Worm (Caenorhabditis elegans): ENCODE measurements around the gene F26C11.3.

DNA sequence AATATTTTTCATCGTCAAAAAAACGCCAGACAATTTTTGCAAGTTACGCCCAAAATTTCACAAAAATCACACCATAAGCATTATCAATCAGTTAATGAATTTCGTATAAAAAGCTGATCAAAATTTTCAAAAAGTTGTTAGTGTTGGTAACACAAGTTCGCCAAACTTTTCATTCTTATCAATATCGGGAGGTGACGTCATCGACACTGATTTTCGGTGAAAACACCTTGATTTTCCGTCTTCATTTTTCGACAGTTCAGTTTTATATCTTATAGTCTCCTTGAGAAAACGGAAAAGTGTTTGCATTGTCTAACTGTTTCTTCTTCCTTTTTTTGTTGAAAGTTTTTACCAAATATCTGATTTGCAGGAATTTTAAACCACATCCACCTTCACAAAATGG, 34.1 kb downstream of the F26C11.3 start, which contains the start of gene C08H9.15:
- TF ChIP-seq ama-1 (optimal IDR thresholded peaks at IDR 0.05) (no peak), ama-1 (GFP tag; optimal IDR thresholded peaks at IDR 0.05) (no peak), F52B5.7 (tag; optimal IDR thresholded peaks at IDR 0.05) (no peak), him-1 (tag; optimal IDR thresholded peaks at IDR 0.05) (no peak)

Data from whole organism, young adult.